Fruit fly (Drosophila melanogaster) whole organism, embryonic: ENCODE measurements around the gene Prx3.

ENCODE experiments used
- ATbp ChIP-seq: fragments of 200-800 bp; sonication (Bioruptor generic); optimal IDR thresholded peaks from 2 replicates; lab custom pipeline; 2017; ENCODE audit warnings: missing biosample characterization, mild to moderate bottlenecking, missing genetic modification characterization, missing genetic modification reagents
- Aef1 ChIP-seq: fragments of 200-800 bp; sonication (Bioruptor generic); IDR thresholded peaks from 3 replicates; pipeline ENCODE4 v1.3.6; 2022; ENCODE audit warnings: missing biosample characterization, missing genetic modification characterization
- CG11695 ChIP-seq: fragments of 200-800 bp; sonication (Bioruptor generic); IDR thresholded peaks from 3 replicates; pipeline ENCODE4 v1.3.6; 2022; ENCODE audit warnings: missing biosample characterization, missing genetic modification characterization
- CG1233 ChIP-seq: fragments of 200-800 bp; sonication (Bioruptor generic); optimal IDR thresholded peaks from 4 replicates; lab custom pipeline; 2018; ENCODE audit warnings: missing biosample characterization, mild to moderate bottlenecking, missing genetic modification characterization
- CG12391 ChIP-seq: fragments of 200-800 bp; sonication (Bioruptor generic); optimal IDR thresholded peaks from 3 replicates; lab custom pipeline; 2018; ENCODE audit warnings: missing biosample characterization, mild to moderate bottlenecking, missing genetic modification characterization, moderate library complexity
- CG12659 ChIP-seq: fragments of 200-800 bp; sonication (Bioruptor generic); optimal IDR thresholded peaks from 3 replicates; lab custom pipeline; 2017; ENCODE audit warnings: mild to moderate bottlenecking, missing biosample characterization, missing genetic modification reagents, missing genetic modification characterization
- CG12769 ChIP-seq: fragments of 200-800 bp; sonication (Bioruptor generic); optimal IDR thresholded peaks from 2 replicates; lab custom pipeline; 2019; ENCODE audit warnings: missing biosample characterization, mild to moderate bottlenecking, missing genetic modification characterization, moderate library complexity
- CG14710 ChIP-seq: fragments of 200-800 bp; sonication (Bioruptor generic); optimal IDR thresholded peaks from 3 replicates; lab custom pipeline; 2019; ENCODE audit warnings: missing biosample characterization, mild to moderate bottlenecking, missing genetic modification characterization, moderate library complexity
- CG15696 ChIP-seq: fragments of 200-800 bp; sonication (Bioruptor generic); optimal IDR thresholded peaks from 2 replicates; lab custom pipeline; 2019; ENCODE audit warnings: missing biosample characterization, mild to moderate bottlenecking, missing genetic modification characterization, moderate library complexity
- CG1602 ChIP-seq: fragments of 200-800 bp; sonication (Bioruptor generic); optimal IDR thresholded peaks from 3 replicates; lab custom pipeline; 2016; ENCODE audit warnings: missing biosample characterization, missing genetic modification characterization
- CG16815 ChIP-seq: fragments of 200-800 bp; sonication (Bioruptor generic); optimal IDR thresholded peaks from 3 replicates; lab custom pipeline; 2017; ENCODE audit warnings: missing biosample characterization, mild to moderate bottlenecking, missing genetic modification characterization
- CG3065 ChIP-seq: fragments of 200-800 bp; sonication (Bioruptor generic); optimal IDR thresholded peaks from 2 replicates; lab custom pipeline; 2016; ENCODE audit warnings: missing biosample characterization, missing genetic modification characterization
- CG4404 ChIP-seq: fragments of 200-800 bp; sonication (Bioruptor generic); IDR thresholded peaks from 2 replicates; pipeline ENCODE4 v1.3.6; 2022; ENCODE audit warnings: missing biosample characterization, missing genetic modification characterization
- CG4424 ChIP-seq: fragments of 200-800 bp; sonication (Bioruptor generic); optimal IDR thresholded peaks from 3 replicates; lab custom pipeline; 2016; ENCODE audit warnings: missing biosample characterization, missing genetic modification characterization
- CG4707 ChIP-seq: fragments of 200-800 bp; sonication (Bioruptor generic); optimal IDR thresholded peaks from 2 replicates; lab custom pipeline; 2018; ENCODE audit warnings: missing biosample characterization, mild to moderate bottlenecking, missing genetic modification characterization, moderate library complexity
- CG4854 ChIP-seq: fragments of 200-800 bp; sonication (Bioruptor generic); optimal IDR thresholded peaks from 2 replicates; lab custom pipeline; 2016; ENCODE audit warnings: missing biosample characterization, missing genetic modification characterization, inconsistent platforms
- CG5180 ChIP-seq: fragments of 200-800 bp; sonication (Bioruptor generic); optimal IDR thresholded peaks from 3 replicates; lab custom pipeline; 2017; ENCODE audit warnings: missing biosample characterization, missing genetic modification characterization, mild to moderate bottlenecking, moderate library complexity, missing genetic modification reagents
- CG7745 ChIP-seq: fragments of 200-800 bp; sonication (Bioruptor generic); optimal IDR thresholded peaks from 2 replicates; lab custom pipeline; 2018; ENCODE audit warnings: missing biosample characterization, mild to moderate bottlenecking, missing genetic modification characterization, moderate library complexity
- CG7839 ChIP-seq: fragments of 200-800 bp; sonication (Bioruptor generic); optimal IDR thresholded peaks from 3 replicates; lab custom pipeline; 2018; ENCODE audit warnings: missing biosample characterization, mild to moderate bottlenecking, missing genetic modification characterization, moderate library complexity
- Drgx ChIP-seq: fragments of 200-800 bp; sonication (Bioruptor generic); IDR thresholded peaks from 2 replicates; pipeline ENCODE4 v1.3.6; 2022; ENCODE audit warnings: missing biosample characterization, missing genetic modification characterization
- Ets97D ChIP-seq: fragments of 200-800 bp; sonication (Bioruptor generic); optimal IDR thresholded peaks from 3 replicates; lab custom pipeline; 2016; ENCODE audit warnings: missing biosample characterization, missing genetic modification characterization
- Fer3 ChIP-seq: fragments of 200-800 bp; sonication (Bioruptor generic); optimal IDR thresholded peaks from 2 replicates; lab custom pipeline; 2018; ENCODE audit warnings: missing biosample characterization, mild to moderate bottlenecking, missing genetic modification characterization, moderate library complexity
- HmgD ChIP-seq: fragments of 200-800 bp; sonication (Bioruptor generic); optimal IDR thresholded peaks from 3 replicates; lab custom pipeline; 2016; ENCODE audit warnings: missing biosample characterization, missing genetic modification characterization
- Hmx ChIP-seq: fragments of 200-800 bp; sonication (Bioruptor generic); optimal IDR thresholded peaks from 2 replicates; lab custom pipeline; 2016; ENCODE audit warnings: missing biosample characterization, missing genetic modification characterization
- Hr78 ChIP-seq, 2 experiments: fragments of 200-800 bp in 1 of 2; fragments of >200 bp in 1 of 2; sonication (Bioruptor generic) in 1 of 2; optimal IDR thresholded peaks; 2 replicates each; lab custom pipeline; 2017 to 2019; ENCODE audit warnings: missing biosample characterization in 2 of 2, missing genetic modification characterization in 2 of 2, mild to moderate bottlenecking in 1 of 2, moderate library complexity in 1 of 2
- Mrtf ChIP-seq: fragments of 200-800 bp; sonication (Bioruptor generic); IDR thresholded peaks from 3 replicates; pipeline ENCODE4 v1.3.6; 2022; ENCODE audit warnings: missing biosample characterization, missing genetic modification characterization
- Xbp1 ChIP-seq: fragments of 200-800 bp; sonication (Bioruptor generic); optimal IDR thresholded peaks from 3 replicates; lab custom pipeline; 2016; ENCODE audit warnings: missing biosample characterization, mild to moderate bottlenecking, missing genetic modification characterization
- abd-A ChIP-seq: fragments of 200-800 bp; sonication (Bioruptor generic); optimal IDR thresholded peaks from 3 replicates; lab custom pipeline; 2019; ENCODE audit warnings: missing biosample characterization, mild to moderate bottlenecking, missing genetic modification characterization, moderate library complexity
- btn ChIP-seq: fragments of 200-800 bp; sonication (Bioruptor generic); optimal IDR thresholded peaks from 2 replicates; lab custom pipeline; 2016; ENCODE audit warnings: missing biosample characterization, missing genetic modification characterization
- cg ChIP-seq: fragments of 200-800 bp; sonication (Bioruptor generic); optimal IDR thresholded peaks from 3 replicates; lab custom pipeline; 2019; ENCODE audit warnings: missing biosample characterization, mild to moderate bottlenecking, missing genetic modification characterization, moderate library complexity
- crol ChIP-seq: fragments of 200-800 bp; sonication (Bioruptor generic); IDR thresholded peaks from 2 replicates; pipeline ENCODE4 v1.3.6; 2022; ENCODE audit warnings: missing biosample characterization, missing genetic modification characterization
- ewg ChIP-seq: fragments of 200-800 bp; sonication (Bioruptor generic); optimal IDR thresholded peaks from 3 replicates; lab custom pipeline; 2017; ENCODE audit warnings: mild to moderate bottlenecking, missing biosample characterization, missing genetic modification reagents, missing genetic modification characterization
- grau ChIP-seq: fragments of 200-800 bp; optimal IDR thresholded peaks from 3 replicates; lab custom pipeline; 2019; ENCODE audit warnings: missing biosample characterization, mild to moderate bottlenecking, missing genetic modification characterization, moderate library complexity
- gsb ChIP-seq: fragments of 200-800 bp; sonication (Bioruptor generic); IDR thresholded peaks from 2 replicates; pipeline ENCODE4 v1.3.6; 2022; ENCODE audit warnings: missing biosample characterization, missing genetic modification characterization
- h ChIP-seq: fragments of >200 bp; optimal IDR thresholded peaks from 2 replicates; lab custom pipeline; 2017
- kay ChIP-seq: fragments of 200-800 bp; sonication (Bioruptor generic); optimal IDR thresholded peaks from 2 replicates; lab custom pipeline; 2016; ENCODE audit warnings: missing biosample characterization, missing genetic modification characterization
- lab ChIP-seq: fragments of 200-800 bp; sonication (Bioruptor generic); optimal IDR thresholded peaks from 3 replicates; lab custom pipeline; 2017; ENCODE audit warnings: missing biosample characterization, missing genetic modification characterization, mild to moderate bottlenecking, moderate library complexity, missing genetic modification reagents
- org-1 ChIP-seq: fragments of 200-800 bp; sonication (Bioruptor generic); optimal IDR thresholded peaks from 2 replicates; lab custom pipeline; 2017; ENCODE audit warnings: missing biosample characterization, missing genetic modification characterization
- pb ChIP-seq: fragments of 200-800 bp; sonication (Bioruptor generic); optimal IDR thresholded peaks from 3 replicates; lab custom pipeline; 2016; ENCODE audit warnings: missing biosample characterization, missing genetic modification characterization
- prd ChIP-seq, 3 experiments: fragments of >200 bp in 2 of 3; fragments of 200-800 bp in 1 of 3; sonication (Bioruptor generic) in 1 of 3; optimal IDR thresholded peaks in 2 of 3; IDR thresholded peaks in 1 of 3; 2 replicates in 2 of 3; 3 replicates in 1 of 3; pipeline versions ENCODE4 v1.3.6 to Lab custom; 2017 to 2022; ENCODE audit warnings: missing biosample characterization in 1 of 3, missing genetic modification characterization in 1 of 3
- repo ChIP-seq: fragments of 200-800 bp; sonication (Bioruptor generic); optimal IDR thresholded peaks from 2 replicates; lab custom pipeline; 2016; ENCODE audit warnings: missing biosample characterization, missing genetic modification characterization
- sd ChIP-seq: fragments of 200-800 bp; sonication (Bioruptor generic); optimal IDR thresholded peaks from 3 replicates; lab custom pipeline; 2018; ENCODE audit warnings: missing biosample characterization, mild to moderate bottlenecking, missing genetic modification characterization, moderate library complexity
- sens ChIP-seq: fragments of 200-800 bp; sonication (Bioruptor generic); peaks from one replicate; lab custom pipeline; 2016; ENCODE audit warnings: missing biosample characterization, missing genetic modification characterization
- sqz ChIP-seq: fragments of 200-800 bp; sonication (Bioruptor generic); optimal IDR thresholded peaks from 3 replicates; lab custom pipeline; 2018; ENCODE audit warnings: missing biosample characterization, mild to moderate bottlenecking, missing genetic modification characterization
- sr ChIP-seq: fragments of 200-800 bp; sonication (Bioruptor generic); IDR thresholded peaks from 3 replicates; pipeline ENCODE4 v1.3.6; 2022; ENCODE audit warnings: missing biosample characterization, missing genetic modification characterization
- ssp ChIP-seq: fragments of 200-800 bp; sonication (Bioruptor generic); IDR thresholded peaks from 2 replicates; pipeline ENCODE4 v1.3.6; 2022; ENCODE audit warnings: missing biosample characterization, missing genetic modification characterization
- vnd ChIP-seq: fragments of 200-800 bp; sonication (Bioruptor generic); IDR thresholded peaks from 3 replicates; pipeline ENCODE4 v1.3.6; 2022; ENCODE audit warnings: missing biosample characterization, missing genetic modification characterization; ENCODE audit not compliant: partially characterized antibody
- yki ChIP-seq: fragments of >200 bp; optimal IDR thresholded peaks from 3 replicates; lab custom pipeline; 2018
- zf30C ChIP-seq: fragments of 200-800 bp; sonication (Bioruptor generic); optimal IDR thresholded peaks from 3 replicates; lab custom pipeline; 2018; ENCODE audit warnings: missing biosample characterization, mild to moderate bottlenecking, missing genetic modification characterization

Prx3 gene

DNA sequence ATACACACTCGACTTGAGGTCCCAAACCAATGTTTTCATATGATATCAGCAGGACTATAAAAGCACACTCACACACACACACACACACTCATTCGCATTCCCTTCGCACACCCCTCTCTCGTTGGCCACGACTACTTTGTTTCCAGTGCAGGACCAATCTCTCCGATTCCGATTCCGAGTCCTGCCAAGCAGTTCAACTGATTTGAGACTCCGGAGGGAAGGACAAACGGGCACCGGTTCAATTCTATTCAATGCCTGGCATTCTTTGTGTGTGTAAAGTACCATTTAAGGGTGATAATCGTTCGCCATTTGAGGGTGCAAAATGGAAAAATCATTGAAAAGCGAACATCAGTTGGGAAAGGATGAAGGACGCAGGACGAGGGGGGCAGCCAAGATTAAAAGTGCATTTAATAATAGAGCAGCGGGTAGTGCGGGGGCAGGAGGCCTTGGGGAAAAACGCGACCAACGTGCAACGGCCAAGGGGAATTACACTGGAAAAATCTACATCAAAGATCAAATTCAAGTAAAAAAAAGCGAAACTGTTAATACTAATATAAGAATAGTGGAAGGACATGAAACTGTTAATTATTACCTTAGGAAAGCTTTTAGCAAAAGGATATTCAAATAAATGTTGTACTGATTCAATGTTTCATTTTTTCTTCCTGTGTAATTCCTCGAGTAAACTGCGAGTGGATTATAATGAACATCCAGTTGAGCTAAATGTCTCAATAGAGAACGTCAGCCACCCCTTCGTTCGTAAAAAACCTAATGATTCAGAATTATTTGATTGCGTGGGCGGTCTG lies 37.5 kb upstream of the Prx3 start (continued):
- TF ChIP-seq CG1233 (peak; percentile 17), gsb (GFP tag; lab: Robert Waterston, UW) (no peak), CG12769 (tag; lab: Kevin White, UChicago) (peak; percentile 4), CG15696 (tag; lab: Kevin White, UChicago) (peak; percentile 60), Drgx (GFP tag; lab: Robert Waterston, UW) (no peak), CG1602 (GFP tag; lab: Kevin White, UChicago) (peak; percentile 13), HmgD (GFP tag; lab: Kevin White, UChicago) (no peak), Mrtf (GFP tag; lab: Robert Waterston, UW) (no peak), Ets97D (GFP tag; lab: Kevin White, UChicago) (no peak), CG4854 (no peak), ssp (GFP tag; lab: Robert Waterston, UW) (peak; percentile 37; the same call in 1 of the 2 replicates), sens (peak; percentile 93), kay (GFP tag; lab: Kevin White, UChicago) (no peak), btn (GFP tag; lab: Kevin White, UChicago) (no peak), h (no peak), pb (GFP tag; lab: Kevin White, UChicago) (no peak), org-1 (GFP tag; lab: Kevin White, UChicago) (no peak), CG14710 (peak; percentile 76), ATbp (peak; percentile 8), CG12659 (GFP tag; lab: Kevin White, UChicago) (peak; percentile 0), zf30C (GFP tag; lab: Kevin White, UChicago) (peak; percentile 53), repo (no peak), grau (tag; lab: Kevin White, UChicago) (peak; percentile 57), CG11695 (peak; percentile 40; the same call in 1 of the 3 replicates), CG12391 (peak; percentile 66), CG4404 (GFP tag; lab: Robert Waterston, UW) (peak; percentile 46; the same call in 1 of the 2 replicates), sqz (peak; percentile 55), CG7839 (peak; percentile 57), yki (lab: Kevin White, UChicago) (no peak), Fer3 (tag; lab: Kevin White, UChicago) (peak; percentile 15), CG4424 (GFP tag; lab: Kevin White, UChicago) (peak; percentile 32), ewg (peak; percentile 10), cg (GFP tag; lab: Kevin White, UChicago) (peak; percentile 50), CG5180 (GFP tag; lab: Kevin White, UChicago) (no peak), sr (GFP tag; lab: Robert Waterston, UW) (no peak), CG16815 (GFP tag; lab: Kevin White, UChicago) (peak; percentile 28), Aef1 (GFP tag; lab: Robert Waterston, UW) (no peak), Hmx (GFP tag; lab: Kevin White, UChicago) (no peak), CG4707 (peak; percentile 6), Hr78 (GFP tag; optimal IDR thresholded peaks at IDR 0.05; lab: Kevin White, UChicago) (no peak), crol (GFP tag; lab: Robert Waterston, UW) (peak; percentile 77), Xbp1 (GFP tag; lab: Kevin White, UChicago) (peak; percentile 27), lab (GFP tag; lab: Kevin White, UChicago) (peak; percentile 21), sd (tag; lab: Kevin White, UChicago) (peak; percentile 18), vnd (GFP tag; lab: Robert Waterston, UW) (no peak), prd (optimal IDR thresholded peaks at IDR 0.05; lab: Kevin White, UChicago) (no peak), prd (GFP tag; IDR thresholded peaks at IDR 0.05; lab: Robert Waterston, UW) (peak; percentile 66; the same call in 2 of the 3 replicates), abd-A (tag; lab: Kevin White, UChicago) (no peak), CG3065 (GFP tag; lab: Kevin White, UChicago) (peak; percentile 10), CG7745 (tag; lab: Kevin White, UChicago) (no peak)
